Worm (Caenorhabditis elegans) whole organism, late embryonic: ENCODE results near the gene K05B2.4.

ENCODE experiments used
- pha-4 ChIP-seq: fragments of 150-350 bp; optimal IDR thresholded peaks from 2 replicates; lab custom pipeline; 2018; ENCODE audit warnings: missing biosample characterization, missing genetic modification reagents, missing genetic modification characterization
- sdc-2 ChIP-seq: sonication (generic microtip); optimal IDR thresholded peaks from 2 replicates; lab custom pipeline; 2016; ENCODE audit warnings: missing genotype, missing genetic modification characterization, missing compliant biosample characterization

DNA sequence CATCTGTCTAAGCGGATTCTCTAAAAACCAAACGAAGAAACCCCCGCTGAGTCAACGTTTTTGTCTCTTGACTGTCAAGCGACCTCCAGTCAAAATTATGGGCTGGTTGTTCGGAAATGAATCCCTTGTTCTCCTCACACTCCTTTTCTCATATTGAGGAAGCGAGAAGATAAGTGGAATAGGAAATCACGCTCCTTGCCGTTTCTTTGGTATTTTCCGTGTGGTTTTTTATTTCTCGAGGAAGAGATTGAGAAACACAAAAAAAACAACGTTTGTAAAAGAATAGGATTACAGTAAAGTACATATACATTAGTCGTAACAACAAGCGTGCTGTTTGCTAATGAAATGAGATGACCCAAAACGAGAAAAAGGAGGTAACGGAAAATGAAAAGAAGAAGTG, 43.9 kb downstream of the K05B2.4 start, which contains the start of gene tsp-14:
- TF ChIP-seq pha-4 (tag; lab: Kevin White, UChicago) (no peak), sdc-2 (tag; lab: Kevin White, UChicago) (no peak)
